Fruit fly (Drosophila melanogaster): Measurements from ENCODE around the gene PolrMT.

PolrMT gene

DNA sequence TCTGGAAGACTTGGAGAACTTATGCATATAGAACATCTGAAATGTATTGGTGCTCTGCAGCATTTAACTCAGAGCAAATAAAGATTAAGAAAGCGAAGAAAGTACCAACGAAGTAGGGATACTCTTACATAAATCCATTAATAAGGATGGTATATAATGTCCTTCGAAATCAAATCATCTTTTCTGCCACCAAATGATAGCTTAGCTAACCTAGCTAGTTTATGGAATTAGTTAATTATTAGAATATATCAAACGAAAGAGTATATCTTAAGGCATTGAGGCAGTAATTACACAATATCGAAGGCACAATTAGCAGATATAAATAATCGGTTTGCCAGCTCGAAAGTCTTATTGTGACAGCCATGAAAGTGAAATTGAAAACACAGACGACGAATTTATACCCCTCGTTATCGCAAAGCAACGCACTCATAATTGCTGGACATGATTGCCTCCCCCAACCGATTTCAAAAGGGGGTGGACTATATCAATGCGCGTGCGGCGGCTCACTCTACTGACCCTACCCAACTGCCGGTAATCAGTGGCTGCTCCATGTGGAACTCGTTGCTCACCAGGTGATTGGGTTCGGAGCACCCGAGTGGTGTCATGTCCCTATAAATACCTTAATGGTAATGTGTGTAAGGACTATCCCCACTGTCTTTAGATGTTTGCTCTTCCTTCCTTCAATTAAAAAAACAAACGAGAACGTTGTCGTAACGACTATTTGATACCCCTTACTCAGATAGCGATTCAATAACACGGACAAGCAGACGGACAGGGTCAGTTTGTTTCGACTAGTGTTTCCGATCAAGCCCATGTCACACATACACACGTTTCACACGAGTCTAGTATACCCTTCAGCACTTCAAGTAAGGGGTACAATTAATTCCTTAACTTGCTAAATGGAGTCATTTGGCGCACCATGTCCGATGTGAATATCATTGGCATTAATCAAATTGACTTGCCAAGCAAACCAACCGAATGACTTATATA, 36.5 kb upstream of the PolrMT start (continued):
- TF ChIP-seq lab (GFP tag; optimal IDR thresholded peaks at IDR 0.05) (peak; percentile 73), unpg (GFP tag; optimal IDR thresholded peaks at IDR 0.05) (peak; percentile 59), bsh (GFP tag; optimal IDR thresholded peaks at IDR 0.05) (peak; percentile 7 to 71), exex (tag; optimal IDR thresholded peaks at IDR 0.05) (peak; percentile 78), NK7.1 (GFP tag; optimal IDR thresholded peaks at IDR 0.05) (peak; percentile 17), CG2889 (GFP tag; IDR thresholded peaks at IDR 0.05) (0 out of 3 replicates have a peak, but pooled peaks have one; percentile 16), D19A (tag; optimal IDR thresholded peaks at IDR 0.05) (peak; percentile 98), mirr (GFP tag; optimal IDR thresholded peaks at IDR 0.05) (no peak), stwl (tag; optimal IDR thresholded peaks at IDR 0.05) (no peak), CG12299 (tag; optimal IDR thresholded peaks at IDR 0.05) (no peak), CG10267 (tag; optimal IDR thresholded peaks at IDR 0.05) (peak; percentile 32), bcd (GFP tag; optimal IDR thresholded peaks at IDR 0.05) (peak; percentile 53), unc-4 (GFP tag; IDR thresholded peaks at IDR 0.05; ENCODE audit: partially characterized antibody) (no peak), br (optimal IDR thresholded peaks at IDR 0.05) (no peak), CG16863 (GFP tag; optimal IDR thresholded peaks at IDR 0.05) (peak; percentile 26), Deaf1 (tag; optimal IDR thresholded peaks at IDR 0.05) (peak; percentile 19), CG6175 (GFP tag; IDR thresholded peaks at IDR 0.05) (no peak), Jarid2 (GFP tag; optimal IDR thresholded peaks at IDR 0.05) (no peak), eyg (GFP tag; optimal IDR thresholded peaks at IDR 0.05) (no peak), Kr (GFP tag; optimal IDR thresholded peaks at IDR 0.05) (no peak), PHDP (tag; optimal IDR thresholded peaks at IDR 0.05) (peak; percentile 63), ase (GFP tag; IDR thresholded peaks at IDR 0.05) (no peak), CkIIα-i1 (GFP tag; IDR thresholded peaks at IDR 0.05) (no peak), tap (tag; optimal IDR thresholded peaks at IDR 0.05) (peak; percentile 62), E2f2 (GFP tag; IDR thresholded peaks at IDR 0.05) (no peak; the same call in 1 of the 2 replicates), knrl (GFP tag; IDR thresholded peaks at IDR 0.05; ENCODE audit: partially characterized antibody) (no peak), CG7745 (tag; optimal IDR thresholded peaks at IDR 0.05) (no peak), CG17802 (tag; optimal IDR thresholded peaks at IDR 0.05) (peak; percentile 7), Dfd (GFP tag; optimal IDR thresholded peaks at IDR 0.05) (no peak), CG31441 (GFP tag; IDR thresholded peaks at IDR 0.05) (peak; percentile 47), CHES-1-like (GFP tag; optimal IDR thresholded peaks at IDR 0.05) (peak; percentile 21), B-H2 (GFP tag; optimal IDR thresholded peaks at IDR 0.05) (no peak), CG3163 (GFP tag; optimal IDR thresholded peaks at IDR 0.05) (no peak), usp (GFP tag; optimal IDR thresholded peaks at IDR 0.05) (no peak), Aef1 (GFP tag; IDR thresholded peaks at IDR 0.05) (peak; percentile 16; the same call in 1 of the 3 replicates), YL-1 (GFP tag; optimal IDR thresholded peaks at IDR 0.05) (no peak), twi (tag; optimal IDR thresholded peaks at IDR 0.05) (peak; percentile 9), az2 (GFP tag; optimal IDR thresholded peaks at IDR 0.05) (peak; percentile 39), fd96Cb (tag; optimal IDR thresholded peaks at IDR 0.05) (peak; percentile 46), Awh (GFP tag; IDR thresholded peaks at IDR 0.05) (no peak), CG3726 (GFP tag; IDR thresholded peaks at IDR 0.05) (no peak), CG6791 (GFP tag; IDR thresholded peaks at IDR 0.05; ENCODE audit: partially characterized antibody) (no peak), psq (GFP tag; optimal IDR thresholded peaks at IDR 0.05) (no peak), CG1602 (GFP tag; optimal IDR thresholded peaks at IDR 0.05) (peak; percentile 36), HmgD (GFP tag; optimal IDR thresholded peaks at IDR 0.05) (no peak), Oli (tag; optimal IDR thresholded peaks at IDR 0.05) (peak; percentile 68), salm (tag; optimal IDR thresholded peaks at IDR 0.05) (peak; percentile 23), danr (GFP tag; IDR thresholded peaks at IDR 0.05) (no peak), chn (GFP tag; optimal IDR thresholded peaks at IDR 0.05) (peak; percentile 35)
